Fruit fly (Drosophila melanogaster) whole organism, embryonic: ENCODE data around the gene CG14309.

Experiments used
- CG10321 ChIP-seq: fragments of 200-800 bp; sonication (Bioruptor generic); IDR thresholded peaks from 2 replicates; pipeline ENCODE4 v1.3.6; 2022; ENCODE audit warnings: missing biosample characterization, missing genetic modification characterization
- CG12299 ChIP-seq: fragments of 200-800 bp; sonication (Bioruptor generic); optimal IDR thresholded peaks from 2 replicates; lab custom pipeline; 2018; ENCODE audit warnings: missing biosample characterization, mild to moderate bottlenecking, missing genetic modification characterization
- CG12659 ChIP-seq: fragments of 200-800 bp; sonication (Bioruptor generic); optimal IDR thresholded peaks from 3 replicates; lab custom pipeline; 2017; ENCODE audit warnings: mild to moderate bottlenecking, missing biosample characterization, missing genetic modification reagents, missing genetic modification characterization
- CG14667 ChIP-seq: fragments of 200-800 bp; sonication (Bioruptor generic); IDR thresholded peaks from 2 replicates; pipeline ENCODE4 v1.3.6; 2022; ENCODE audit warnings: missing biosample characterization, missing genetic modification characterization
- CG1647 ChIP-seq: fragments of 200-800 bp; sonication (Bioruptor generic); optimal IDR thresholded peaks from 3 replicates; lab custom pipeline; 2016; ENCODE audit warnings: missing biosample characterization, missing genetic modification characterization
- CG16863 ChIP-seq: fragments of 200-800 bp; sonication (Bioruptor generic); optimal IDR thresholded peaks from 3 replicates; lab custom pipeline; 2016; ENCODE audit warnings: missing biosample characterization, missing genetic modification characterization
- CG17612 ChIP-seq: fragments of 200-800 bp; sonication (Bioruptor generic); IDR thresholded peaks from 2 replicates; pipeline ENCODE4 v1.3.6; 2022; ENCODE audit warnings: missing biosample characterization, missing genetic modification characterization
- CG17829 ChIP-seq: fragments of 200-800 bp; optimal IDR thresholded peaks from 2 replicates; lab custom pipeline; 2019; ENCODE audit warnings: missing biosample characterization, mild to moderate bottlenecking, missing genetic modification characterization, moderate library complexity
- CG17912 ChIP-seq: fragments of 200-800 bp; sonication (Bioruptor generic); optimal IDR thresholded peaks from 2 replicates; lab custom pipeline; 2018; ENCODE audit warnings: missing biosample characterization, mild to moderate bottlenecking, missing genetic modification characterization
- CG18599 ChIP-seq: fragments of 200-800 bp; sonication (Bioruptor generic); optimal IDR thresholded peaks from 3 replicates; lab custom pipeline; 2017; ENCODE audit warnings: missing biosample characterization, missing genetic modification characterization, mild to moderate bottlenecking, moderate library complexity, missing genetic modification reagents
- CG2875 ChIP-seq: fragments of 200-800 bp; sonication (Bioruptor generic); optimal IDR thresholded peaks from 2 replicates; lab custom pipeline; 2017; ENCODE audit warnings: missing biosample characterization, mild to moderate bottlenecking, missing genetic modification characterization, missing genetic modification reagents
- CG3407 ChIP-seq: fragments of 200-800 bp; sonication (Bioruptor generic); optimal IDR thresholded peaks from 2 replicates; lab custom pipeline; 2018; ENCODE audit warnings: missing biosample characterization, mild to moderate bottlenecking, missing genetic modification characterization
- CG4328 ChIP-seq: fragments of 200-800 bp; sonication (Bioruptor generic); optimal IDR thresholded peaks from 3 replicates; lab custom pipeline; 2017; ENCODE audit warnings: missing biosample characterization, missing genetic modification reagents, missing genetic modification characterization
- CG4617 ChIP-seq: fragments of 200-800 bp; sonication (Bioruptor generic); optimal IDR thresholded peaks from 3 replicates; lab custom pipeline; 2016; ENCODE audit warnings: missing biosample characterization, missing genetic modification characterization, borderline replicate concordance
- CG4707 ChIP-seq: fragments of 200-800 bp; sonication (Bioruptor generic); optimal IDR thresholded peaks from 2 replicates; lab custom pipeline; 2018; ENCODE audit warnings: missing biosample characterization, mild to moderate bottlenecking, missing genetic modification characterization, moderate library complexity
- CG6654 ChIP-seq: fragments of 200-800 bp; sonication (Bioruptor generic); optimal IDR thresholded peaks from 2 replicates; lab custom pipeline; 2017; ENCODE audit warnings: missing biosample characterization, mild to moderate bottlenecking, missing genetic modification characterization
- CG7357 ChIP-seq: fragments of 200-800 bp; sonication (Bioruptor generic); IDR thresholded peaks from 3 replicates; pipeline ENCODE4 v1.3.6; 2022; ENCODE audit warnings: missing biosample characterization, missing genetic modification characterization
- CG8924 ChIP-seq: fragments of 200-800 bp; optimal IDR thresholded peaks from 3 replicates; lab custom pipeline; 2019; ENCODE audit warnings: missing biosample characterization, mild to moderate bottlenecking, missing genetic modification characterization, moderate library complexity
- CG9797 ChIP-seq: fragments of 200-800 bp; sonication (Bioruptor generic); optimal IDR thresholded peaks from 3 replicates; lab custom pipeline; 2018; ENCODE audit warnings: missing biosample characterization, mild to moderate bottlenecking, missing genetic modification characterization
- CkIIα-i1 ChIP-seq: fragments of 200-800 bp; sonication (Bioruptor generic); IDR thresholded peaks from 2 replicates; pipeline ENCODE4 v1.3.6; 2022; ENCODE audit warnings: missing biosample characterization, missing genetic modification characterization
- Dek ChIP-seq: fragments of 200-800 bp; sonication (Bioruptor generic); optimal IDR thresholded peaks from 3 replicates; lab custom pipeline; 2019; ENCODE audit warnings: missing biosample characterization, mild to moderate bottlenecking, missing genetic modification characterization, moderate library complexity
- Dp ChIP-seq: fragments of 200-800 bp; sonication (Bioruptor generic); optimal IDR thresholded peaks from 2 replicates; lab custom pipeline; 2018; ENCODE audit warnings: missing biosample characterization, mild to moderate bottlenecking, missing genetic modification characterization, moderate library complexity
- H2.0 ChIP-seq: fragments of 200-800 bp; sonication (Bioruptor generic); IDR thresholded peaks from 2 replicates; pipeline ENCODE4 v1.3.6; 2022; ENCODE audit warnings: missing biosample characterization, missing genetic modification characterization
- HHEX ChIP-seq: fragments of 200-800 bp; sonication (Bioruptor generic); optimal IDR thresholded peaks from 3 replicates; lab custom pipeline; 2017; ENCODE audit warnings: missing biosample characterization, mild to moderate bottlenecking, missing genetic modification characterization, missing genetic modification reagents
- Mes4 ChIP-seq: fragments of 200-800 bp; sonication (Bioruptor generic); optimal IDR thresholded peaks from 2 replicates; lab custom pipeline; 2016; ENCODE audit warnings: missing biosample characterization, missing genetic modification characterization
- Myb ChIP-seq: fragments of 200-800 bp; sonication (Bioruptor generic); optimal IDR thresholded peaks from 2 replicates; lab custom pipeline; 2016; ENCODE audit warnings: missing biosample characterization, missing genetic modification characterization
- Nf-YB ChIP-seq: fragments of 200-800 bp; sonication (Bioruptor generic); optimal IDR thresholded peaks from 3 replicates; lab custom pipeline; 2019; ENCODE audit warnings: missing biosample characterization, mild to moderate bottlenecking, missing genetic modification characterization, moderate library complexity
- Optix ChIP-seq: fragments of 200-800 bp; sonication (Bioruptor generic); IDR thresholded peaks from 3 replicates; pipeline ENCODE4 v1.3.6; 2022; ENCODE audit warnings: missing biosample characterization, missing genetic modification characterization
- Sox102F ChIP-seq: fragments of 200-800 bp; sonication (Bioruptor generic); optimal IDR thresholded peaks from 2 replicates; lab custom pipeline; 2018; ENCODE audit warnings: missing biosample characterization, mild to moderate bottlenecking, missing genetic modification characterization, moderate library complexity
- Ssrp ChIP-seq: fragments of 200-800 bp; sonication (Bioruptor generic); optimal IDR thresholded peaks from 2 replicates; lab custom pipeline; 2018; ENCODE audit warnings: missing biosample characterization, mild to moderate bottlenecking, missing genetic modification characterization, moderate library complexity
- Taf1 ChIP-seq: fragments of 200-800 bp; sonication (Bioruptor generic); IDR thresholded peaks from 2 replicates; pipeline ENCODE4 v1.3.6; 2022; ENCODE audit warnings: missing biosample characterization, missing genetic modification characterization
- ab ChIP-seq: fragments of 200-800 bp; sonication (Bioruptor generic); optimal IDR thresholded peaks from 2 replicates; lab custom pipeline; 2016; ENCODE audit warnings: missing biosample characterization, missing genetic modification characterization
- aop ChIP-seq: fragments of 200-800 bp; sonication (Bioruptor generic); IDR thresholded peaks from 2 replicates; pipeline ENCODE4 v1.3.6; 2022; ENCODE audit warnings: missing biosample characterization, missing genetic modification characterization
- ash1 ChIP-seq: fragments of 200-800 bp; sonication (Bioruptor generic); optimal IDR thresholded peaks from 2 replicates; lab custom pipeline; 2018; ENCODE audit warnings: missing biosample characterization, mild to moderate bottlenecking, missing genetic modification characterization
- cas ChIP-seq: fragments of 200-800 bp; sonication (Bioruptor generic); IDR thresholded peaks from 2 replicates; pipeline ENCODE4 v1.3.6; 2022; ENCODE audit warnings: missing biosample characterization, missing genetic modification characterization
- chm ChIP-seq: fragments of 200-800 bp; sonication (Bioruptor generic); IDR thresholded peaks from 2 replicates; pipeline ENCODE4 v1.3.6; 2022; ENCODE audit warnings: missing biosample characterization, missing genetic modification characterization
- corto ChIP-seq: fragments of 200-800 bp; sonication (Bioruptor generic); optimal IDR thresholded peaks from 2 replicates; lab custom pipeline; 2016; ENCODE audit warnings: missing biosample characterization, mild to moderate bottlenecking, missing genetic modification characterization, moderate library complexity
- dimm ChIP-seq: fragments of 200-800 bp; sonication (Bioruptor generic); IDR thresholded peaks from 2 replicates; pipeline ENCODE4 v1.3.6; 2022; ENCODE audit warnings: missing biosample characterization, missing genetic modification characterization
- disco-r ChIP-seq: fragments of 200-800 bp; sonication (Bioruptor generic); optimal IDR thresholded peaks from 2 replicates; lab custom pipeline; 2016; ENCODE audit warnings: missing biosample characterization, missing genetic modification characterization
- gt ChIP-seq: fragments of 200-800 bp; sonication (Bioruptor generic); IDR thresholded peaks from 2 replicates; pipeline ENCODE4 v1.3.6; 2022; ENCODE audit warnings: missing biosample characterization, missing genetic modification characterization
- hbn ChIP-seq: fragments of 200-800 bp; sonication (Bioruptor generic); IDR thresholded peaks from 2 replicates; pipeline ENCODE4 v1.3.6; 2022; ENCODE audit warnings: missing biosample characterization, missing genetic modification characterization; ENCODE audit not compliant: partially characterized antibody
- maf-S ChIP-seq: fragments of 200-800 bp; sonication (Bioruptor generic); optimal IDR thresholded peaks from 2 replicates; lab custom pipeline; 2016; ENCODE audit warnings: missing biosample characterization, missing genetic modification characterization
- onecut ChIP-seq: fragments of 200-800 bp; sonication (Bioruptor generic); IDR thresholded peaks from 2 replicates; pipeline ENCODE4 v1.3.6; 2022; ENCODE audit warnings: missing biosample characterization, missing genetic modification characterization
- pum ChIP-seq: fragments of 200-800 bp; sonication (Bioruptor generic); optimal IDR thresholded peaks from 2 replicates; lab custom pipeline; 2016; ENCODE audit warnings: missing biosample characterization, missing genetic modification characterization
- rib ChIP-seq: fragments of 200-800 bp; sonication (Bioruptor generic); IDR thresholded peaks from 2 replicates; pipeline ENCODE4 v1.3.6; 2022; ENCODE audit warnings: missing biosample characterization, missing genetic modification characterization
- slp2 ChIP-seq: fragments of 200-800 bp; sonication (Bioruptor generic); optimal IDR thresholded peaks from 2 replicates; lab custom pipeline; 2016; ENCODE audit warnings: missing biosample characterization, missing genetic modification characterization
- sqz ChIP-seq: fragments of 200-800 bp; sonication (Bioruptor generic); optimal IDR thresholded peaks from 3 replicates; lab custom pipeline; 2018; ENCODE audit warnings: missing biosample characterization, mild to moderate bottlenecking, missing genetic modification characterization
- tll ChIP-seq, 2 experiments: fragments of 200-800 bp in 1 of 2; fragments of >200 bp in 1 of 2; sonication (Bioruptor generic) in 1 of 2; optimal IDR thresholded peaks; 2 replicates each; lab custom pipeline; 2017 to 2019; ENCODE audit warnings: missing biosample characterization in 2 of 2, missing genetic modification characterization in 2 of 2, mild to moderate bottlenecking in 1 of 2, moderate library complexity in 1 of 2
- trem ChIP-seq: fragments of 200-800 bp; optimal IDR thresholded peaks from 3 replicates; lab custom pipeline; 2019; ENCODE audit warnings: missing biosample characterization, mild to moderate bottlenecking, missing genetic modification characterization, moderate library complexity

Gene CG14309

dm6 chr3R:18398954-18399697 is 14.3 kb upstream of the CG14309 start, which contains the start of gene Vha100-2 (continued):
- TF ChIP-seq trem = peak; percentile 93
- no peak for TF ChIP-seq Mes4 (GFP tag; lab: Kevin White, UChicago)
- no peak for TF ChIP-seq Taf1 (GFP tag; lab: Robert Waterston, UW)
- TF ChIP-seq Optix (GFP tag; lab: Robert Waterston, UW) = 0 out of 3 replicates have a peak, but pooled peaks have one; percentile 5
- TF ChIP-seq ab (GFP tag; lab: Kevin White, UChicago) = no peak
- peak in 1 of 2 experiments; percentile 4 for TF ChIP-seq tll (GFP tag; optimal IDR thresholded peaks at IDR 0.05; lab: Kevin White, UChicago)
- TF ChIP-seq CG10321 (GFP tag; lab: Robert Waterston, UW) = no peak
- TF ChIP-seq Dp (GFP tag; lab: Kevin White, UChicago) = peak; percentile 63
- TF ChIP-seq rib (GFP tag; lab: Robert Waterston, UW) = peak; percentile 81
- TF ChIP-seq maf-S (GFP tag; lab: Kevin White, UChicago) = no peak
- TF ChIP-seq CG12299 (tag; lab: Kevin White, UChicago) = no peak
- TF ChIP-seq sqz = peak; percentile 26
- peak; percentile 16 for TF ChIP-seq CG8924 (tag; lab: Kevin White, UChicago)
- TF ChIP-seq CG2875 (GFP tag; lab: Kevin White, UChicago) = no peak
- peak; percentile 97 for TF ChIP-seq Myb (GFP tag; lab: Kevin White, UChicago)
- no peak for TF ChIP-seq Ssrp (tag; lab: Kevin White, UChicago)
- TF ChIP-seq CG9797 (GFP tag; lab: Kevin White, UChicago) = peak; percentile 90
- peak; percentile 66 for TF ChIP-seq CG4617
- peak; percentile 50 for TF ChIP-seq CG4328 (GFP tag; lab: Kevin White, UChicago)
- no peak for TF ChIP-seq dimm (GFP tag; lab: Robert Waterston, UW)
- no peak for TF ChIP-seq CG17829 (tag; lab: Kevin White, UChicago)
- peak; percentile 14 for TF ChIP-seq corto (GFP tag; lab: Kevin White, UChicago)
- peak; percentile 69; the same call in 1 of the 2 replicates for TF ChIP-seq chm (GFP tag; lab: Robert Waterston, UW)
- peak; percentile 18 for TF ChIP-seq Dek (tag; lab: Kevin White, UChicago)
- TF ChIP-seq CG17612 (GFP tag; lab: Robert Waterston, UW) = no peak
- TF ChIP-seq onecut = 0 out of 2 replicates have a peak, but pooled peaks have one; percentile 28
- TF ChIP-seq H2.0 (GFP tag; lab: Robert Waterston, UW) = peak; percentile 45
- no peak; the same call in 2 of the 3 replicates for TF ChIP-seq CG7357 (GFP tag; lab: Robert Waterston, UW)
- TF ChIP-seq Sox102F (GFP tag; lab: Kevin White, UChicago) = peak; percentile 16
- no peak for TF ChIP-seq CG4707 (GFP tag; lab: Kevin White, UChicago)
- peak; percentile 61 for TF ChIP-seq CG12659 (GFP tag; lab: Kevin White, UChicago)
- TF ChIP-seq aop (GFP tag; lab: Robert Waterston, UW) = 0 out of 2 replicates have a peak, but pooled peaks have one; percentile 12
- peak; percentile 38 for TF ChIP-seq CG18599 (GFP tag; lab: Kevin White, UChicago)
- peak; percentile 36 for TF ChIP-seq Nf-YB
- TF ChIP-seq slp2 (GFP tag; lab: Kevin White, UChicago) = peak; percentile 8
- TF ChIP-seq ash1 = peak; percentile 19
- no peak for TF ChIP-seq CG1647 (GFP tag; lab: Kevin White, UChicago)
- peak; percentile 48 for TF ChIP-seq disco-r (GFP tag; lab: Kevin White, UChicago)
- TF ChIP-seq cas (GFP tag; lab: Robert Waterston, UW) = 0 out of 2 replicates have a peak, but pooled peaks have one; percentile 33
- no peak for TF ChIP-seq CG6654
- no peak for TF ChIP-seq HHEX
- TF ChIP-seq CG14667 = peak; percentile 6; the same call in 1 of the 2 replicates
- no peak for TF ChIP-seq CkIIα-i1 (GFP tag; lab: Robert Waterston, UW)
- no peak for TF ChIP-seq CG3407 (GFP tag; lab: Kevin White, UChicago)
- no peak for TF ChIP-seq CG17912
- TF ChIP-seq gt (GFP tag; lab: Robert Waterston, UW) = no peak
- TF ChIP-seq pum = no peak
- TF ChIP-seq hbn (GFP tag; lab: Robert Waterston, UW) = no peak
- TF ChIP-seq CG16863 = no peak
